Worm (Caenorhabditis elegans): ENCODE measurements around the gene R09H10.2.

DNA sequence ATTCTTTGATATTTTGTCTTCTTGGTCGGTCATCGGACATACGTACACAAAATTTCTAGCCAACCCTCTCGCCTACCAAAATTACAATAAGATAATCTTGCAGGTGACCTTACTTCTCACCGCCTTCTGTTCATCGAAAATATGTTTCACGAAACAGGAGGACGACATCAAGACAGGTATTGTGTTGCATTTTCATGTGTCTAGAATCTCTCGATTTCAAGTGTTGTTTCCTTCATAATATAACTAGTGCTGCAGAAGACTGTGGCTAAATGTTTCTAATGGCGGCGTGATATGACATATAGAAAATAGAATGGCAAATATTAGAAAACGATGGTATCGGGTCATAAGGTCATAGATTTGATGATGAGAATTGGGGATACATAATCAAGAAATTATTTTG lies 14.4 kb downstream of the R09H10.2 start:
- no peak for TF ChIP-seq skn-1 (tag; optimal IDR thresholded peaks at IDR 0.05)
- no peak for TF ChIP-seq F26F4.8 (GFP tag; conservative IDR thresholded peaks at IDR 0.05)
- TF ChIP-seq sdz-12 (GFP tag; optimal IDR thresholded peaks at IDR 0.05): no peak
- TF ChIP-seq zag-1 (tag; optimal IDR thresholded peaks at IDR 0.05): no peak

Measured in whole organism, L4 larva.